Worm (Caenorhabditis elegans): ENCODE results near the gene math-40.

ce11 chrII:1842894-1843293 is 12.5 kb downstream of the math-40 start, which contains the start of the genes C52E2.5 and C52E2.4:
- TF ChIP-seq ztf-4 (tag; optimal IDR thresholded peaks at IDR 0.05): no peak
- no peak for TF ChIP-seq lsy-12 (tag; optimal IDR thresholded peaks at IDR 0.05)
